Fruit fly (Drosophila melanogaster) whole organism, wandering third instar larva: Measurements from ENCODE around the gene Coa8.
A peak's percentile ranks its signal among the peaks of the same experiment; 100 is the strongest.

Experiments
- Abd-B ChIP-seq: fragments of >200 bp; optimal IDR thresholded peaks from 2 replicates; lab custom pipeline; 2017; ENCODE audit warnings: missing biosample characterization, missing genetic modification characterization
- CG32264 ChIP-seq: fragments of 200-800 bp; sonication (Bioruptor generic); optimal IDR thresholded peaks from 2 replicates; lab custom pipeline; 2016; ENCODE audit warnings: missing biosample characterization, missing genetic modification characterization
- CG9705 ChIP-seq: fragments of 200-800 bp; sonication (Bioruptor generic); optimal IDR thresholded peaks from 2 replicates; lab custom pipeline; 2018; ENCODE audit warnings: missing biosample characterization, mild to moderate bottlenecking, missing genetic modification characterization
- CrebA ChIP-seq: fragments of 200-800 bp; sonication (Bioruptor generic); optimal IDR thresholded peaks from 2 replicates; lab custom pipeline; 2016; ENCODE audit warnings: missing biosample characterization, mild to moderate bottlenecking, missing genetic modification characterization, borderline replicate concordance
- Dfd ChIP-seq: fragments of >200 bp; optimal IDR thresholded peaks from 2 replicates; lab custom pipeline; 2017; ENCODE audit warnings: missing biosample characterization, missing genetic modification characterization
- Dif ChIP-seq: fragments of 200-275, 200-300 bp; sonication (Bioruptor generic); optimal IDR thresholded peaks from 2 replicates; lab custom pipeline; 2018; ENCODE audit warnings: missing biosample characterization, missing genetic modification characterization; ENCODE audit not compliant: partially characterized antibody
- GATAd ChIP-seq: sonication (Bioruptor generic); optimal IDR thresholded peaks from 2 replicates; lab custom pipeline; 2016; ENCODE audit warnings: missing biosample characterization, missing genetic modification characterization
- HLH106 ChIP-seq: fragments of 200-800 bp; optimal IDR thresholded peaks from 3 replicates; lab custom pipeline; 2019; ENCODE audit warnings: missing biosample characterization, mild to moderate bottlenecking, missing genetic modification characterization, moderate library complexity
- Hnf4 ChIP-seq: fragments of 200-800 bp; sonication (Bioruptor generic); optimal IDR thresholded peaks from 2 replicates; lab custom pipeline; 2016; ENCODE audit warnings: missing biosample characterization, mild to moderate bottlenecking, missing genetic modification characterization
- Hr78 ChIP-seq: fragments of >200 bp; optimal IDR thresholded peaks from 2 replicates; lab custom pipeline; 2017; ENCODE audit warnings: missing biosample characterization, missing genetic modification characterization
- Hr83 ChIP-seq: fragments of 200-300 bp; sonication (Bioruptor generic); optimal IDR thresholded peaks from 2 replicates; lab custom pipeline; 2016; ENCODE audit warnings: missing biosample characterization, mild to moderate bottlenecking, missing genetic modification characterization, moderate library complexity; ENCODE audit not compliant: poor library complexity, severe bottlenecking
- Jra ChIP-seq: sonication (Bioruptor generic); optimal IDR thresholded peaks from 2 replicates; lab custom pipeline; 2016; ENCODE audit warnings: missing biosample characterization, missing genetic modification characterization
- Mio ChIP-seq: sonication (Bioruptor generic); optimal IDR thresholded peaks from 2 replicates; lab custom pipeline; 2016; ENCODE audit warnings: missing biosample characterization, missing genetic modification characterization
- Myc ChIP-seq: fragments of >200 bp; optimal IDR thresholded peaks from 2 replicates; lab custom pipeline; 2017
- N ChIP-seq: fragments of >200 bp; optimal IDR thresholded peaks from 2 replicates; lab custom pipeline; 2018; ENCODE audit warnings: missing biosample characterization, missing external identifiers, missing genetic modification characterization
- OdsH ChIP-seq: fragments of 200-800 bp; sonication (Bioruptor generic); optimal IDR thresholded peaks from 2 replicates; lab custom pipeline; 2016; ENCODE audit warnings: missing biosample characterization, mild to moderate bottlenecking, missing genetic modification characterization
- Rel ChIP-seq, 2 experiments: fragments of 200-800 bp; sonication (Bioruptor generic) in 1 of 2; optimal IDR thresholded peaks; 2 replicates in 1 of 2; 3 replicates in 1 of 2; lab custom pipeline; 2016 to 2019; ENCODE audit warnings: mild to moderate bottlenecking in 2 of 2, missing biosample characterization in 2 of 2, missing genetic modification characterization in 2 of 2, moderate library complexity in 1 of 2
- Sp1 ChIP-seq: fragments of 200-800 bp; sonication (Bioruptor generic); optimal IDR thresholded peaks from 3 replicates; lab custom pipeline; 2019; ENCODE audit warnings: missing biosample characterization, mild to moderate bottlenecking, missing genetic modification characterization, moderate library complexity
- Vsx2 ChIP-seq: fragments of 200-300, 225-300 bp; sonication (Bioruptor generic); optimal IDR thresholded peaks from 2 replicates; lab custom pipeline; 2018; ENCODE audit warnings: missing biosample characterization, missing genetic modification characterization; ENCODE audit not compliant: partially characterized antibody
- br ChIP-seq: fragments of 200-800 bp; sonication (Bioruptor generic); optimal IDR thresholded peaks from 2 replicates; lab custom pipeline; 2016; ENCODE audit warnings: missing biosample characterization, missing genetic modification characterization
- brk ChIP-seq: fragments of 200-800 bp; sonication (Bioruptor generic); optimal IDR thresholded peaks from 2 replicates; lab custom pipeline; 2016; ENCODE audit warnings: missing biosample characterization, mild to moderate bottlenecking, missing genetic modification characterization
- dl ChIP-seq, 2 experiments: fragments of 175-275, 200-275 bp in 1 of 2; fragments of 200-275 bp in 1 of 2; sonication (Bioruptor generic); optimal IDR thresholded peaks; lab custom pipeline; 2018; ENCODE audit warnings: mild to moderate bottlenecking in 2 of 2, missing biosample characterization in 2 of 2, missing genetic modification characterization in 2 of 2, moderate library complexity in 2 of 2; ENCODE audit not compliant: partially characterized antibody in 2 of 2, insufficient read depth in 1 of 2
- dmrt93B ChIP-seq: fragments of 200-800 bp; sonication (Bioruptor generic); optimal IDR thresholded peaks from 2 replicates; lab custom pipeline; 2018; ENCODE audit warnings: missing biosample characterization, mild to moderate bottlenecking, missing genetic modification characterization
- dsf ChIP-seq: sonication (Bioruptor generic); optimal IDR thresholded peaks from 2 replicates; lab custom pipeline; 2016; ENCODE audit warnings: missing biosample characterization, missing genetic modification characterization, borderline replicate concordance
- ey ChIP-seq: fragments of 200-800 bp; sonication (Bioruptor generic); optimal IDR thresholded peaks from 2 replicates; lab custom pipeline; 2016; ENCODE audit warnings: missing biosample characterization, missing genetic modification characterization
- foxo ChIP-seq, 2 experiments: fragments of 200-800 bp; sonication (Bioruptor generic); optimal IDR thresholded peaks; 2 replicates in 1 of 2; 3 replicates in 1 of 2; lab custom pipeline; 2016 to 2017; ENCODE audit warnings: missing biosample characterization in 2 of 2, missing genetic modification characterization in 2 of 2
- fru ChIP-seq: fragments of 200-800 bp; sonication (Bioruptor generic); optimal IDR thresholded peaks from 3 replicates; lab custom pipeline; 2016; ENCODE audit warnings: missing biosample characterization, mild to moderate bottlenecking, missing genetic modification characterization
- h ChIP-seq: fragments of 200-800 bp; sonication (Bioruptor generic); optimal IDR thresholded peaks from 3 replicates; lab custom pipeline; 2016; ENCODE audit warnings: missing biosample characterization, mild to moderate bottlenecking, missing genetic modification characterization
- jim ChIP-seq: fragments of 175-275, 200-325 bp; sonication (Bioruptor generic); optimal IDR thresholded peaks from 2 replicates; lab custom pipeline; 2016; ENCODE audit warnings: missing biosample characterization, mild to moderate bottlenecking, missing genetic modification characterization
- lola ChIP-seq: fragments of >200 bp; optimal IDR thresholded peaks from 2 replicates; lab custom pipeline; 2017; ENCODE audit warnings: missing biosample characterization, missing genetic modification characterization
- pan ChIP-seq: fragments of >200 bp; optimal IDR thresholded peaks from 2 replicates; lab custom pipeline; 2017
- psq ChIP-seq: fragments of 200-800 bp; sonication (Bioruptor generic); optimal IDR thresholded peaks from 3 replicates; lab custom pipeline; 2017; ENCODE audit warnings: missing biosample characterization, mild to moderate bottlenecking, missing genetic modification characterization, moderate library complexity
- rgr ChIP-seq: fragments of 200-800 bp; sonication (Bioruptor generic); optimal IDR thresholded peaks from 3 replicates; lab custom pipeline; 2016; ENCODE audit warnings: missing biosample characterization, mild to moderate bottlenecking, missing genetic modification characterization
- sage ChIP-seq: fragments of 200-800 bp; sonication (Bioruptor generic); optimal IDR thresholded peaks from 2 replicates; lab custom pipeline; 2016; ENCODE audit warnings: missing biosample characterization, mild to moderate bottlenecking, missing genetic modification characterization
- sv ChIP-seq: fragments of 200-800 bp; sonication (Bioruptor generic); optimal IDR thresholded peaks from 3 replicates; lab custom pipeline; 2016; ENCODE audit warnings: missing biosample characterization, missing genetic modification characterization
- tai ChIP-seq: sonication (Bioruptor generic); optimal IDR thresholded peaks from 2 replicates; lab custom pipeline; 2016; ENCODE audit warnings: missing biosample characterization, missing genetic modification characterization
- usp ChIP-seq: fragments of >200 bp; optimal IDR thresholded peaks from 2 replicates; lab custom pipeline; 2017; ENCODE audit warnings: missing biosample characterization, missing genetic modification characterization
- woc ChIP-seq: sonication (Bioruptor generic); optimal IDR thresholded peaks from 2 replicates; lab custom pipeline; 2016; ENCODE audit warnings: missing biosample characterization, mild to moderate bottlenecking, missing genetic modification characterization

Gene Coa8

dm6 chrX:1880139-1880556 is at the start of gene Coa8:
Gene Coa8 (plus strand): TSS chrX:1880282.
- TF ChIP-seq foxo (GFP tag; optimal IDR thresholded peaks at IDR 0.05; lab: Kevin White, UChicago) (peak in 1 of 2 experiments; percentile 50), psq (GFP tag; lab: Kevin White, UChicago) (no peak), sage (GFP tag; lab: Kevin White, UChicago) (no peak), rgr (GFP tag; lab: Kevin White, UChicago) (peak; percentile 41), fru (GFP tag; lab: Kevin White, UChicago) (peak; percentile 51), h (GFP tag; lab: Kevin White, UChicago) (peak; percentile 32), jim (GFP tag; lab: Kevin White, UChicago) (no peak), CrebA (no peak), ey (GFP tag; lab: Kevin White, UChicago) (peak; percentile 18), CG9705 (GFP tag; lab: Kevin White, UChicago) (peak; percentile 7), Sp1 (GFP tag; lab: Kevin White, UChicago) (peak; percentile 34), br (GFP tag; lab: Kevin White, UChicago) (peak; percentile 34), Rel (GFP tag; optimal IDR thresholded peaks at IDR 0.05; lab: Kevin White, UChicago) (no peak), Rel (tag; optimal IDR thresholded peaks at IDR 0.05; lab: Kevin White, UChicago) (no peak), HLH106 (tag; lab: Kevin White, UChicago) (peak; percentile 53), Mio (no peak), woc (GFP tag; lab: Kevin White, UChicago) (peak; percentile 17)

dm6 chrX:1830396-1831218 is 49.5 kb upstream of the Coa8 start:
- TF ChIP-seq N (GFP tag; lab: Kevin White, UChicago) (no peak), Mio (peak; percentile 77), h (GFP tag; lab: Kevin White, UChicago) (peak; percentile 99), Abd-B (GFP tag; lab: Kevin White, UChicago) (no peak), HLH106 (tag; lab: Kevin White, UChicago) (peak; percentile 97), Dif (GFP tag; lab: Kevin White, UChicago) (no peak), Hr78 (GFP tag; lab: Kevin White, UChicago) (no peak), woc (GFP tag; lab: Kevin White, UChicago) (peak; percentile 98), OdsH (peak; percentile 95), sv (GFP tag; lab: Kevin White, UChicago) (peak; percentile 96), CrebA (peak; percentile 86), Sp1 (GFP tag; lab: Kevin White, UChicago) (peak; percentile 95), pan (lab: Kevin White, UChicago) (no peak), jim (GFP tag; lab: Kevin White, UChicago) (no peak), Hr83 (GFP tag; lab: Kevin White, UChicago) (peak; percentile 89), Vsx2 (GFP tag; lab: Kevin White, UChicago) (no peak), psq (GFP tag; lab: Kevin White, UChicago) (peak; percentile 92), lola (GFP tag; lab: Kevin White, UChicago) (no peak), CG9705 (GFP tag; lab: Kevin White, UChicago) (peak; percentile 89), brk (peak; percentile 94), Dfd (GFP tag; lab: Kevin White, UChicago) (no peak), Jra (peak; percentile 91), tai (GFP tag; lab: Kevin White, UChicago) (peak; percentile 82), GATAd (GFP tag; lab: Kevin White, UChicago) (peak; percentile 58), foxo (GFP tag; optimal IDR thresholded peaks at IDR 0.05; lab: Kevin White, UChicago) (peak; percentile 91 to 98), sage (GFP tag; lab: Kevin White, UChicago) (peak; percentile 97), ey (GFP tag; lab: Kevin White, UChicago) (peak; percentile 96), dsf (GFP tag; lab: Kevin White, UChicago) (peak; percentile 81), Hnf4 (GFP tag; lab: Kevin White, UChicago) (peak; percentile 98), br (GFP tag; lab: Kevin White, UChicago) (peak; percentile 97), fru (GFP tag; lab: Kevin White, UChicago) (peak; percentile 98), usp (GFP tag; lab: Kevin White, UChicago) (no peak), dl (GFP tag; optimal IDR thresholded peaks at IDR 0.05; lab: Kevin White, UChicago; ENCODE audit: insufficient read depth in 1 of 2, partially characterized antibody in 2 of 2) (peak in 1 of 2 experiments; percentile 23), rgr (GFP tag; lab: Kevin White, UChicago) (peak; percentile 98), dmrt93B (GFP tag; lab: Kevin White, UChicago) (peak; percentile 94), Myc (lab: Kevin White, UChicago) (no peak), Rel (GFP tag; optimal IDR thresholded peaks at IDR 0.05; lab: Kevin White, UChicago) (peak; percentile 78), Rel (tag; optimal IDR thresholded peaks at IDR 0.05; lab: Kevin White, UChicago) (peak; percentile 82), CG32264 (GFP tag; lab: Kevin White, UChicago) (peak; percentile 96)
